Worm (Caenorhabditis elegans) whole organism, L4 larva: ENCODE results near the gene B0034.2.

Experiments used
- F10B5.3 ChIP-seq: sonication (generic microtip); optimal IDR thresholded peaks from 2 replicates; lab custom pipeline; 2016; ENCODE audit warnings: mild to moderate bottlenecking, missing genetic modification characterization, missing compliant biosample characterization
- F26F4.8 ChIP-seq: fragments of 200-800 bp; sonication (Bioruptor generic); conservative IDR thresholded peaks from 2 replicates; pipeline ENCODE4 v1.3.6; 2022; ENCODE audit warnings: missing genetic modification characterization, missing compliant biosample characterization
- F37D6.2 ChIP-seq: sonication (generic microtip); optimal IDR thresholded peaks from 2 replicates; lab custom pipeline; 2016; ENCODE audit warnings: mild to moderate bottlenecking, missing genetic modification characterization, missing compliant biosample characterization
- R02D3.7 ChIP-seq: fragments of 150-350 bp; sonication (generic microtip); optimal IDR thresholded peaks from 3 replicates; lab custom pipeline; 2014; ENCODE audit warnings: missing biosample characterization, missing genetic modification characterization
- T26A8.4 ChIP-seq: fragments of 200-800 bp; sonication (Bioruptor generic); IDR thresholded peaks from 2 replicates; pipeline ENCODE4 v1.3.6; 2022; ENCODE audit warnings: missing genetic modification characterization, missing compliant biosample characterization
- Y75B8A.6 ChIP-seq: fragments of 200-800 bp; sonication (Bioruptor generic); IDR thresholded peaks from 2 replicates; pipeline ENCODE4 v1.3.6; 2022; ENCODE audit warnings: missing genetic modification reagents, missing genetic modification characterization, missing compliant biosample characterization
- ama-1 ChIP-seq: fragments of 150-350 bp; optimal IDR thresholded peaks from 2 replicates; lab custom pipeline; 2014; ENCODE audit warnings: inconsistent platforms, mixed read lengths
- arid-1 ChIP-seq: fragments of 200-800 bp; sonication (Bioruptor generic); conservative IDR thresholded peaks from 2 replicates; pipeline ENCODE4 v1.3.6; 2022; ENCODE audit warnings: missing genetic modification reagents, missing genetic modification characterization, missing compliant biosample characterization
- attf-4 ChIP-seq: sonication (generic microtip); optimal IDR thresholded peaks from 3 replicates; lab custom pipeline; 2017; ENCODE audit warnings: missing biosample characterization, missing genetic modification characterization
- ceh-20 ChIP-seq: fragments of 200-800 bp; sonication (Bioruptor generic); IDR thresholded peaks from 2 replicates; pipeline ENCODE4 v1.3.6; 2022; ENCODE audit warnings: missing genetic modification reagents, missing genetic modification characterization, missing compliant biosample characterization
- ceh-62 ChIP-seq: sonication (generic microtip); optimal IDR thresholded peaks from 2 replicates; lab custom pipeline; 2017; ENCODE audit warnings: missing biosample characterization, missing genetic modification characterization
- daf-16 ChIP-seq, 3 experiments: sonication (generic microtip); optimal IDR thresholded peaks; 2 replicates each; lab custom pipeline; 2016 to 2017; ENCODE audit warnings: missing genetic modification characterization in 3 of 3, missing genetic modification reagents in 3 of 3, mild to moderate bottlenecking in 2 of 3, missing compliant biosample characterization in 2 of 3, missing biosample characterization in 1 of 3, moderate library complexity in 1 of 3
- dmd-9 ChIP-seq: fragments of 200-800 bp; sonication (Bioruptor generic); IDR thresholded peaks from 2 replicates; pipeline ENCODE4 v1.3.6; 2022; ENCODE audit warnings: missing genetic modification reagents, missing genetic modification characterization, missing compliant biosample characterization
- duxl-1 ChIP-seq: sonication (generic microtip); optimal IDR thresholded peaks from 2 replicates; lab custom pipeline; 2016; ENCODE audit warnings: mild to moderate bottlenecking, missing genetic modification characterization, moderate library complexity, missing compliant biosample characterization; ENCODE audit not compliant: poor library complexity
- egl-43 ChIP-seq: fragments of 200-800 bp; sonication (Bioruptor generic); IDR thresholded peaks from 2 replicates; pipeline ENCODE4 v1.3.6; 2022; ENCODE audit warnings: missing genetic modification reagents, missing genetic modification characterization, missing compliant biosample characterization
- gei-8 ChIP-seq: fragments of 200-800 bp; sonication (Bioruptor generic); optimal IDR thresholded peaks from 2 replicates; lab custom pipeline; 2018; ENCODE audit warnings: mild to moderate bottlenecking, missing genetic modification characterization, missing compliant biosample characterization
- hif-1 ChIP-seq, 2 experiments: sonication (generic microtip); optimal IDR thresholded peaks; 2 replicates each; lab custom pipeline; 2016 to 2017; ENCODE audit warnings: missing compliant biosample characterization in 2 of 2, missing genetic modification characterization in 2 of 2, missing genetic modification reagents in 2 of 2, missing genotype in 2 of 2, mild to moderate bottlenecking in 1 of 2
- hlh-30 ChIP-seq: sonication (generic microtip); optimal IDR thresholded peaks from 2 replicates; lab custom pipeline; 2017; ENCODE audit warnings: antibody characterized with exemption, mild to moderate bottlenecking, missing genetic modification characterization, missing compliant biosample characterization; ENCODE audit not compliant: insufficient read depth
- jun-1 ChIP-seq: fragments of 150-350 bp; optimal IDR thresholded peaks from 2 replicates; lab custom pipeline; 2014; ENCODE audit warnings: missing biosample characterization, missing genetic modification reagents, missing genetic modification characterization
- lin-1 ChIP-seq: fragments of 200-800 bp; sonication (Bioruptor generic); IDR thresholded peaks from 2 replicates; pipeline ENCODE4 v1.3.6; 2022; ENCODE audit warnings: missing genetic modification reagents, missing genetic modification characterization, missing compliant biosample characterization
- lin-15B ChIP-seq: fragments of 150-350 bp; sonication (generic microtip); optimal IDR thresholded peaks from 3 replicates; lab custom pipeline; 2014; ENCODE audit warnings: missing biosample characterization, missing genetic modification characterization
- lin-38 ChIP-seq: fragments of 200-800 bp; sonication (Bioruptor generic); IDR thresholded peaks from 2 replicates; pipeline ENCODE4 v1.3.6; 2022; ENCODE audit warnings: missing genetic modification reagents, missing genetic modification characterization, missing compliant biosample characterization
- mdl-1 ChIP-seq, 2 experiments: fragments of 150-350 bp in 1 of 2; sonication (generic microtip) in 1 of 2; optimal IDR thresholded peaks; 2 replicates each; lab custom pipeline; 2014 to 2017; ENCODE audit warnings: missing biosample characterization in 2 of 2, missing genetic modification characterization in 2 of 2
- mdt-29 ChIP-seq: fragments of 200-800 bp; sonication (Bioruptor generic); IDR thresholded peaks from 2 replicates; pipeline ENCODE4 v1.3.6; 2022; ENCODE audit warnings: missing genetic modification reagents, missing genetic modification characterization, missing compliant biosample characterization
- mxl-2 ChIP-seq: fragments of 200-800 bp; sonication (Bioruptor generic); conservative IDR thresholded peaks from 2 replicates; pipeline ENCODE4 v1.3.6; 2022; ENCODE audit warnings: missing genetic modification reagents, missing genetic modification characterization, missing compliant biosample characterization
- mxl-3 ChIP-seq: fragments of 200-800 bp; sonication (Bioruptor generic); optimal IDR thresholded peaks from 2 replicates; lab custom pipeline; 2018; ENCODE audit warnings: mild to moderate bottlenecking, missing genetic modification characterization, missing compliant biosample characterization
- nhr-10 ChIP-seq: fragments of 150-350 bp; optimal IDR thresholded peaks from 2 replicates; lab custom pipeline; 2014; ENCODE audit warnings: missing biosample characterization, missing genetic modification characterization
- nhr-11 ChIP-seq: fragments of 150-350 bp; optimal IDR thresholded peaks from 2 replicates; lab custom pipeline; 2014; ENCODE audit warnings: missing biosample characterization, missing genetic modification characterization
- nhr-111 ChIP-seq: fragments of 200-800 bp; sonication (Bioruptor generic); optimal IDR thresholded peaks from 2 replicates; lab custom pipeline; 2018; ENCODE audit warnings: mild to moderate bottlenecking, missing genetic modification characterization, missing compliant biosample characterization
- nhr-25 ChIP-seq: sonication (generic microtip); optimal IDR thresholded peaks from 2 replicates; lab custom pipeline; 2017; ENCODE audit warnings: missing genetic modification characterization, mild to moderate bottlenecking, missing compliant biosample characterization, antibody characterized with exemption, moderate library complexity, borderline replicate concordance; ENCODE audit not compliant: insufficient read depth
- nhr-28 ChIP-seq: fragments of 150-350 bp; optimal IDR thresholded peaks from 2 replicates; lab custom pipeline; 2014; ENCODE audit warnings: missing biosample characterization, missing genetic modification characterization
- nhr-76 ChIP-seq: fragments of 150-350 bp; optimal IDR thresholded peaks from 2 replicates; lab custom pipeline; 2014; ENCODE audit warnings: missing biosample characterization, missing genetic modification characterization
- nhr-77 ChIP-seq: fragments of 150-350 bp; optimal IDR thresholded peaks from 2 replicates; lab custom pipeline; 2014; ENCODE audit warnings: missing biosample characterization, missing genetic modification characterization
- php-3 ChIP-seq: fragments of 200-800 bp; sonication (Bioruptor generic); IDR thresholded peaks from 2 replicates; pipeline ENCODE4 v1.3.6; 2022; ENCODE audit warnings: missing genetic modification reagents, missing genetic modification characterization, missing compliant biosample characterization
- pqm-1 ChIP-seq: sonication (generic microtip); optimal IDR thresholded peaks from 2 replicates; lab custom pipeline; 2017; ENCODE audit warnings: missing biosample characterization, missing genetic modification characterization
- rbr-2 ChIP-seq: sonication (generic microtip); optimal IDR thresholded peaks from 2 replicates; lab custom pipeline; 2016; ENCODE audit warnings: missing genotype, missing genetic modification characterization, missing compliant biosample characterization
- saeg-2 ChIP-seq: fragments of 200-800 bp; sonication (Bioruptor generic); IDR thresholded peaks from 2 replicates; pipeline ENCODE4 v1.3.6; 2022; ENCODE audit warnings: missing genetic modification reagents, missing genetic modification characterization, missing compliant biosample characterization
- skn-1 ChIP-seq: fragments of 150-350 bp; optimal IDR thresholded peaks from 2 replicates; lab custom pipeline; 2014; ENCODE audit warnings: missing biosample characterization, missing genetic modification characterization
- snpc-4 ChIP-seq: fragments of 150-350 bp; optimal IDR thresholded peaks from 2 replicates; lab custom pipeline; 2014; ENCODE audit warnings: missing biosample characterization, missing genetic modification characterization
- tag-97 ChIP-seq: fragments of 200-800 bp; sonication (Bioruptor generic); IDR thresholded peaks from 2 replicates; pipeline ENCODE4 v1.3.6; 2022; ENCODE audit warnings: missing genetic modification characterization, missing compliant biosample characterization
- unc-130 ChIP-seq: sonication (generic microtip); optimal IDR thresholded peaks from 2 replicates; lab custom pipeline; 2016; ENCODE audit warnings: missing genetic modification reagents, missing genetic modification characterization, missing compliant biosample characterization
- unc-39 ChIP-seq: sonication (generic microtip); optimal IDR thresholded peaks from 2 replicates; lab custom pipeline; 2017; ENCODE audit warnings: missing biosample characterization, missing genetic modification characterization
- unc-62 ChIP-seq, 3 experiments: fragments of 150-350 bp in 1 of 3; sonication (generic microtip); optimal IDR thresholded peaks in 2 of 3; peaks in 1 of 3; 1 replicate in 1 of 3; 2 replicates in 2 of 3; lab custom pipeline; 2014 to 2017; ENCODE audit warnings: missing biosample characterization in 3 of 3, missing genetic modification characterization in 3 of 3, missing genetic modification reagents in 3 of 3, missing genotype in 1 of 3
- vab-7 ChIP-seq: fragments of 200-800 bp; sonication (Bioruptor generic); IDR thresholded peaks from 2 replicates; pipeline ENCODE4 v1.3.6; 2022; ENCODE audit warnings: missing genetic modification reagents, missing genetic modification characterization, missing compliant biosample characterization
- zag-1 ChIP-seq: fragments of 150-350 bp; optimal IDR thresholded peaks from 2 replicates; lab custom pipeline; 2014; ENCODE audit warnings: missing biosample characterization, missing genetic modification characterization
- zfp-2 ChIP-seq: sonication (generic microtip); optimal IDR thresholded peaks from 2 replicates; lab custom pipeline; 2016; ENCODE audit warnings: mild to moderate bottlenecking, missing genetic modification characterization, missing compliant biosample characterization
- zip-11 ChIP-seq: fragments of 200-800 bp; sonication (Bioruptor generic); IDR thresholded peaks from 2 replicates; pipeline ENCODE4 v1.3.6; 2022; ENCODE audit warnings: missing genetic modification characterization, missing compliant biosample characterization
- zip-2 ChIP-seq: fragments of 150-350 bp; optimal IDR thresholded peaks from 2 replicates; lab custom pipeline; 2014; ENCODE audit warnings: missing biosample characterization, missing genetic modification characterization
- ztf-11 ChIP-seq: fragments of 150-350 bp; optimal IDR thresholded peaks from 2 replicates; lab custom pipeline; 2014; ENCODE audit warnings: missing biosample characterization, missing genetic modification characterization
- ztf-7 ChIP-seq: fragments of 150-350 bp; optimal IDR thresholded peaks from 2 replicates; lab custom pipeline; 2014; ENCODE audit warnings: missing biosample characterization, missing genetic modification characterization

The B0034.2 gene

ce11 chrII:5901407-5902026 lies 42.7 kb downstream of the B0034.2 start (continued):
- TF ChIP-seq mdl-1 (tag; optimal IDR thresholded peaks at IDR 0.05; lab: Kevin White, UChicago) (peak; percentile 60 to 61), F26F4.8 (GFP tag; lab: Robert Waterston, UW) (no peak), ceh-62 (tag; lab: Kevin White, UChicago) (no peak), attf-4 (no peak), unc-130 (no peak), nhr-10 (tag; lab: Kevin White, UChicago) (no peak), jun-1 (tag; lab: Kevin White, UChicago) (peak; percentile 4), R02D3.7 (tag; lab: Kevin White, UChicago) (no peak), mxl-3 (peak; percentile 47), lin-15B (no peak), ztf-7 (tag; lab: Kevin White, UChicago) (no peak), snpc-4 (tag; lab: Kevin White, UChicago) (no peak), mdt-29 (GFP tag; lab: Robert Waterston, UW) (no peak), nhr-77 (tag; lab: Kevin White, UChicago) (no peak), rbr-2 (tag; lab: Kevin White, UChicago) (peak; percentile 74), F10B5.3 (tag; lab: Kevin White, UChicago) (peak; percentile 55), ztf-11 (tag; lab: Kevin White, UChicago) (no peak), T26A8.4 (GFP tag; lab: Robert Waterston, UW) (peak; percentile 56; the same call in 1 of the 2 replicates), nhr-25 (tag; lab: Kevin White, UChicago) (no peak), arid-1 (0 out of 2 replicates have a peak, but pooled peaks have one; percentile 43), ceh-20 (GFP tag; lab: Robert Waterston, UW) (no peak; the same call in 1 of the 2 replicates), unc-62 (GFP tag; optimal IDR thresholded peaks at IDR 0.05 in 1 of 2; lab: Kevin White, UChicago) (peak in 1 of 2 experiments; percentile 93), unc-62 (tag; optimal IDR thresholded peaks at IDR 0.05; lab: Kevin White, UChicago) (no peak), skn-1 (tag; lab: Kevin White, UChicago) (no peak), zip-11 (GFP tag; lab: Robert Waterston, UW) (no peak), vab-7 (no peak), dmd-9 (GFP tag; lab: Robert Waterston, UW) (no peak), duxl-1 (tag; lab: Kevin White, UChicago) (no peak), egl-43 (peak; percentile 89), tag-97 (GFP tag; lab: Robert Waterston, UW) (no peak), zfp-2 (tag; lab: Kevin White, UChicago) (no peak), lin-38 (GFP tag; lab: Robert Waterston, UW) (peak; percentile 32), nhr-28 (tag; lab: Kevin White, UChicago) (peak; percentile 36), mxl-2 (GFP tag; lab: Robert Waterston, UW) (no peak), hif-1 (tag; optimal IDR thresholded peaks at IDR 0.05; lab: Kevin White, UChicago) (peak in 1 of 2 experiments; percentile 65), nhr-11 (tag; lab: Kevin White, UChicago) (no peak), nhr-76 (tag; lab: Kevin White, UChicago) (no peak), Y75B8A.6 (GFP tag; lab: Robert Waterston, UW) (no peak), zip-2 (tag; lab: Kevin White, UChicago) (no peak), php-3 (GFP tag; lab: Robert Waterston, UW) (no peak), F37D6.2 (tag; lab: Kevin White, UChicago) (peak; percentile 71), nhr-111 (peak; percentile 45), zag-1 (tag; lab: Kevin White, UChicago) (no peak), gei-8 (no peak), hlh-30 (peak; percentile 22), daf-16 (GFP tag; optimal IDR thresholded peaks at IDR 0.05; lab: Kevin White, UChicago) (no peak), daf-16 (tag; optimal IDR thresholded peaks at IDR 0.05; lab: Kevin White, UChicago) (peak; percentile 36), unc-39 (tag; lab: Kevin White, UChicago) (no peak), ama-1 (no peak), saeg-2 (GFP tag; lab: Robert Waterston, UW) (no peak), lin-1 (peak; percentile 68; the same call in 1 of the 2 replicates), pqm-1 (no peak)
